Worm (Caenorhabditis elegans) whole organism, L3 larva: ENCODE measurements around the gene C25B8.8.

Experiments
- ceh-16 ChIP-seq: sonication (generic microtip); optimal IDR thresholded peaks from 2 replicates; lab custom pipeline; 2017; ENCODE audit warnings: missing biosample characterization, missing genetic modification characterization
- egl-27 ChIP-seq: sonication (generic microtip); optimal IDR thresholded peaks from 4 replicates; lab custom pipeline; 2017; ENCODE audit warnings: missing biosample characterization, missing genetic modification reagents, missing genetic modification characterization
- nhr-11 ChIP-seq: fragments of 150-350 bp; optimal IDR thresholded peaks from 2 replicates; lab custom pipeline; 2014; ENCODE audit warnings: missing biosample characterization, missing genetic modification characterization
- nhr-237 ChIP-seq: fragments of 150-350 bp; optimal IDR thresholded peaks from 2 replicates; lab custom pipeline; 2014; ENCODE audit warnings: missing biosample characterization, missing genetic modification characterization
- pha-4 ChIP-seq: fragments of 150-350 bp; optimal IDR thresholded peaks from 2 replicates; lab custom pipeline; 2014; ENCODE audit warnings: missing biosample characterization, missing genetic modification reagents, missing genetic modification characterization
- ztf-11 ChIP-seq: fragments of 150-350 bp; optimal IDR thresholded peaks from 2 replicates; lab custom pipeline; 2014; ENCODE audit warnings: missing biosample characterization, missing genetic modification characterization
- ztf-4 ChIP-seq: fragments of 150-350 bp; optimal IDR thresholded peaks from 2 replicates; lab custom pipeline; 2014; ENCODE audit warnings: missing biosample characterization, missing genetic modification characterization

DNA sequence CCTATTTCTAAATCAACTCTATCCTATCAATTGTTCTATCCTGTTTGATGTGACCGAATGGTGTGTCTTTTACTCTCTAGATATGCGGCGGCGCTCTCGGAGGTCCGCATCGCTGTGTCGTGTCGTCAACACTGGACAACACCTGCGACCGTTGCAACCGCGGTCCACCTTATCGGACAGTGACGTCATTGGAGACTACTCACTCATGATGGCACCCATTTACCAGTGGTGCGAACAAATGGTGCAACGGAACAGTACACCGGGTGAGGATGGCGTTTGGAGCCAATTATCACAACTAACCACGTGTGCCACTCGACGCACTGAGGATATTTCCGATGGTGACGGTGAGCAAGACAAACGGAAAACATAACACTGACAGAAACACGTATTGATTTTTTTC is 15.5 kb downstream of the C25B8.8 start:
- no peak for TF ChIP-seq ztf-4 (tag; lab: Kevin White, UChicago)
- no peak for TF ChIP-seq ceh-16 (tag; lab: Kevin White, UChicago)
- no peak for TF ChIP-seq egl-27 (tag; lab: Kevin White, UChicago)
- no peak for TF ChIP-seq nhr-11 (tag; lab: Kevin White, UChicago)
- TF ChIP-seq nhr-237 (tag; lab: Kevin White, UChicago), result no peak
- no peak for TF ChIP-seq pha-4 (tag; lab: Kevin White, UChicago)
- TF ChIP-seq ztf-11 (tag; lab: Kevin White, UChicago), result no peak
